Worm (Caenorhabditis elegans) whole organism, young adult: ENCODE data around the gene F47B8.2.
"Not testable (repeated sequence)": the region's sequence is repeated elsewhere in the genome, so short reads cannot be mapped to it uniquely, and the experiment has no call there.

Experiments
- F33H1.4 ChIP-seq: fragments of 200-800 bp; sonication (Bioruptor generic); IDR thresholded peaks from 2 replicates; pipeline ENCODE4 v1.3.6; 2022; ENCODE audit warnings: missing genetic modification reagents, missing genetic modification characterization, missing compliant biosample characterization
- bed-2 ChIP-seq: fragments of 200-800 bp; sonication (Bioruptor generic); IDR thresholded peaks from 2 replicates; pipeline ENCODE4 v1.3.6; 2022; ENCODE audit warnings: missing genetic modification reagents, missing genetic modification characterization, missing compliant biosample characterization
- hlh-12 ChIP-seq: sonication (generic microtip); optimal IDR thresholded peaks from 2 replicates; lab custom pipeline; 2016; ENCODE audit warnings: missing genetic modification characterization, missing compliant biosample characterization
- mel-28 ChIP-seq: sonication (generic microtip); optimal IDR thresholded peaks from 2 replicates; lab custom pipeline; 2016; ENCODE audit warnings: borderline replicate concordance, mild to moderate bottlenecking, missing genetic modification characterization, missing compliant biosample characterization
- nhr-120 ChIP-seq: fragments of 200-800 bp; sonication (Bioruptor generic); IDR thresholded peaks from 2 replicates; pipeline ENCODE4 v1.3.6; 2022; ENCODE audit warnings: missing genetic modification characterization, missing compliant biosample characterization
- nhr-179 ChIP-seq: sonication (generic microtip); optimal IDR thresholded peaks from 2 replicates; lab custom pipeline; 2016; ENCODE audit warnings: mild to moderate bottlenecking, missing genetic modification characterization, missing compliant biosample characterization
- nhr-80 ChIP-seq: sonication (generic microtip); optimal IDR thresholded peaks from 2 replicates; lab custom pipeline; 2016; ENCODE audit warnings: missing genetic modification characterization, missing compliant biosample characterization
- snpc-4 ChIP-seq, 5 experiments: fragments of 150-350 bp in 1 of 5; sonication (generic microtip) in 4 of 5; optimal IDR thresholded peaks; 2 replicates each; lab custom pipeline; 2014 to 2018; ENCODE audit warnings: missing genetic modification characterization in 5 of 5, missing biosample characterization in 3 of 5, antibody characterized with exemption in 2 of 5, mild to moderate bottlenecking in 2 of 5, missing compliant biosample characterization in 2 of 5, missing genotype in 2 of 5, moderate library complexity in 2 of 5, missing genetic modification reagents in 1 of 5
- unc-62 ChIP-seq: fragments of 150-350 bp; optimal IDR thresholded peaks from 2 replicates; lab custom pipeline; 2014; ENCODE audit warnings: missing biosample characterization, missing genetic modification reagents, missing genetic modification characterization
- ztf-6 ChIP-seq: fragments of 200-800 bp; sonication (Bioruptor generic); IDR thresholded peaks from 2 replicates; pipeline ENCODE4 v1.3.6; 2022; ENCODE audit warnings: missing genetic modification reagents, missing genetic modification characterization, missing compliant biosample characterization

DNA sequence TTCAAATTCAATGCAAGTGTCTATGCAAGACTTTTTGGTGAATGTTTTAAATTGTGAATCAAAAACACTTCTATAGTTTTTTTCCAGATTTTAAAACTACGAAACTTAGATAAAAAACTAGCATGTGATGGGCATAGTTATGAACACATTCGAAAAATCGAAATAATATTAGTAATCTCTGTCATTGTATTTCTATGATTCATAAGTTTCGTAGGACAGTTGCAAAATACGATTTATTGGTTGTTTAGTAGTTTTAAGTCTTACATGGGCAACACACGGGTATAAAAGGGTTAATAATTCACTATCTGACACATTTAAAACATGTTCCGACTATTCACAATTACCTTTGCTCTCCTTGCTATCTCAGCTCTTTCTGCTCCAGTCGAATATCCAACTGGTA, 8.3 kb downstream of the F47B8.2 start, which contains the start of gene spig-5:
- TF ChIP-seq nhr-120 (GFP tag; lab: Robert Waterston, UW); ztf-6 (GFP tag; lab: Robert Waterston, UW); hlh-12 (tag; lab: Kevin White, UChicago); mel-28 (tag; lab: Kevin White, UChicago); unc-62 (GFP tag; lab: Kevin White, UChicago); F33H1.4; bed-2 (GFP tag; lab: Robert Waterston, UW); nhr-80 (tag; lab: Kevin White, UChicago); snpc-4 (GFP tag; optimal IDR thresholded peaks at IDR 0.05; lab: Kevin White, UChicago); snpc-4 (tag; optimal IDR thresholded peaks at IDR 0.05; lab: Kevin White, UChicago); nhr-179 (tag; lab: Kevin White, UChicago): not testable (repeated sequence)
